Worm (Caenorhabditis elegans) whole organism, young adult: ENCODE results near the gene C34C12.1.
"Not testable (repeated sequence)": the region's sequence is repeated elsewhere in the genome, so short reads cannot be mapped to it uniquely, and the experiment has no call there.

Experiments used
- B0019.2 ChIP-seq: fragments of 200-800 bp; sonication (Bioruptor generic); conservative IDR thresholded peaks from 2 replicates; pipeline ENCODE4 v1.3.6; 2022; ENCODE audit warnings: missing genetic modification reagents, missing genetic modification characterization, missing compliant biosample characterization
- C17E4.6 ChIP-seq: fragments of 200-800 bp; sonication (Bioruptor generic); IDR thresholded peaks from 2 replicates; pipeline ENCODE4 v1.3.6; 2022; ENCODE audit warnings: missing genetic modification reagents, missing genetic modification characterization, missing compliant biosample characterization
- D2030.7 ChIP-seq: fragments of 200-800 bp; sonication (Bioruptor generic); IDR thresholded peaks from 2 replicates; pipeline ENCODE4 v1.3.6; 2022; ENCODE audit warnings: missing genetic modification reagents, missing genetic modification characterization, missing compliant biosample characterization
- F33H1.4 ChIP-seq: fragments of 200-800 bp; sonication (Bioruptor generic); IDR thresholded peaks from 2 replicates; pipeline ENCODE4 v1.3.6; 2022; ENCODE audit warnings: missing genetic modification reagents, missing genetic modification characterization, missing compliant biosample characterization
- F49E8.2 ChIP-seq: sonication (generic microtip); optimal IDR thresholded peaks from 3 replicates; lab custom pipeline; 2017; ENCODE audit warnings: missing genetic modification characterization, mild to moderate bottlenecking, missing compliant biosample characterization, antibody characterized with exemption, moderate library complexity; ENCODE audit not compliant: insufficient read depth
- F57A8.1 ChIP-seq: fragments of 200-800 bp; sonication (Bioruptor generic); optimal IDR thresholded peaks from 2 replicates; lab custom pipeline; 2018; ENCODE audit warnings: mild to moderate bottlenecking, missing genetic modification characterization, moderate library complexity, missing compliant biosample characterization
- Y53F4B.3 ChIP-seq: fragments of 200-800 bp; sonication (Bioruptor generic); IDR thresholded peaks from 2 replicates; pipeline ENCODE4 v1.3.6; 2022; ENCODE audit warnings: missing genetic modification reagents, missing genetic modification characterization, missing compliant biosample characterization
- Y95B8A.8 ChIP-seq: fragments of 200-800 bp; sonication (Bioruptor generic); IDR thresholded peaks from 2 replicates; pipeline ENCODE4 v1.3.6; 2022; ENCODE audit warnings: missing genetic modification reagents, missing genetic modification characterization, missing compliant biosample characterization
- akir-1 ChIP-seq: fragments of 200-800 bp; sonication (Bioruptor generic); optimal IDR thresholded peaks from 2 replicates; lab custom pipeline; 2018; ENCODE audit warnings: mild to moderate bottlenecking, missing genetic modification characterization, moderate library complexity, missing compliant biosample characterization
- aptf-3 ChIP-seq: fragments of 200-800 bp; sonication (Bioruptor generic); IDR thresholded peaks from 2 replicates; pipeline ENCODE4 v1.3.6; 2022; ENCODE audit warnings: missing genetic modification characterization, missing compliant biosample characterization
- atf-7 ChIP-seq: sonication (generic microtip); optimal IDR thresholded peaks from 2 replicates; lab custom pipeline; 2017; ENCODE audit warnings: mild to moderate bottlenecking, missing genetic modification characterization, missing compliant biosample characterization
- attf-3 ChIP-seq: fragments of 200-800 bp; sonication (Bioruptor generic); conservative IDR thresholded peaks from 2 replicates; pipeline ENCODE4 v1.3.6; 2022; ENCODE audit warnings: missing genetic modification reagents, missing genetic modification characterization, missing compliant biosample characterization
- cebp-1 ChIP-seq, 2 experiments: fragments of 200-800 bp in 1 of 2; sonication (Bioruptor generic) in 1 of 2; sonication (generic microtip) in 1 of 2; IDR thresholded peaks in 1 of 2; optimal IDR thresholded peaks in 1 of 2; 2 replicates each; pipeline versions ENCODE4 v1.3.6 to Lab custom; 2017 to 2022; ENCODE audit warnings: missing compliant biosample characterization in 2 of 2, missing genetic modification characterization in 2 of 2, mild to moderate bottlenecking in 1 of 2, missing genetic modification reagents in 1 of 2, moderate library complexity in 1 of 2
- ceh-100 ChIP-seq: fragments of 200-800 bp; sonication (Bioruptor generic); IDR thresholded peaks from 2 replicates; pipeline ENCODE4 v1.3.6; 2022; ENCODE audit warnings: missing genetic modification reagents, missing genetic modification characterization, missing compliant biosample characterization
- ceh-91 ChIP-seq: fragments of 200-800 bp; sonication (Bioruptor generic); IDR thresholded peaks from 2 replicates; pipeline ENCODE4 v1.3.6; 2022; ENCODE audit warnings: missing genetic modification reagents, missing genetic modification characterization, missing compliant biosample characterization
- dpff-1 ChIP-seq: sonication (generic microtip); optimal IDR thresholded peaks from 2 replicates; lab custom pipeline; 2017; ENCODE audit warnings: mild to moderate bottlenecking, missing genetic modification characterization, missing compliant biosample characterization
- dpl-1 ChIP-seq: fragments of 150-350 bp; optimal IDR thresholded peaks from 2 replicates; lab custom pipeline; 2014; ENCODE audit warnings: missing biosample characterization, missing genetic modification reagents, missing genetic modification characterization
- efl-1 ChIP-seq: fragments of 150-350 bp; optimal IDR thresholded peaks from 2 replicates; lab custom pipeline; 2014; ENCODE audit warnings: missing biosample characterization, missing genetic modification reagents, missing genetic modification characterization
- fkh-3 ChIP-seq: sonication (generic microtip); optimal IDR thresholded peaks from 2 replicates; lab custom pipeline; 2016; ENCODE audit warnings: mild to moderate bottlenecking, missing genetic modification characterization, missing compliant biosample characterization
- him-1 ChIP-seq: sonication (generic microtip); optimal IDR thresholded peaks from 2 replicates; lab custom pipeline; 2016; ENCODE audit warnings: missing genotype, missing genetic modification reagents, missing genetic modification characterization, missing compliant biosample characterization
- hsf-1 ChIP-seq: fragments of 200-800 bp; sonication (Bioruptor generic); IDR thresholded peaks from 2 replicates; pipeline ENCODE4 v1.3.6; 2022; ENCODE audit warnings: missing genetic modification reagents, missing genetic modification characterization, missing compliant biosample characterization
- let-607 ChIP-seq, 2 experiments: fragments of 200-800 bp in 1 of 2; sonication (Bioruptor generic) in 1 of 2; sonication (generic microtip) in 1 of 2; optimal IDR thresholded peaks; 2 replicates each; lab custom pipeline; 2016 to 2018; ENCODE audit warnings: mild to moderate bottlenecking in 2 of 2, missing compliant biosample characterization in 2 of 2, missing genetic modification characterization in 2 of 2, moderate library complexity in 2 of 2, missing genotype in 1 of 2
- lin-54 ChIP-seq: fragments of 200-800 bp; sonication (Bioruptor generic); optimal IDR thresholded peaks from 2 replicates; lab custom pipeline; 2018; ENCODE audit warnings: mild to moderate bottlenecking, missing genetic modification characterization, missing compliant biosample characterization
- lsl-1 ChIP-seq: fragments of 200-800 bp; sonication (Bioruptor generic); optimal IDR thresholded peaks from 2 replicates; lab custom pipeline; 2018; ENCODE audit warnings: mild to moderate bottlenecking, missing genetic modification characterization, moderate library complexity, missing compliant biosample characterization
- madf-6 ChIP-seq: fragments of 200-800 bp; sonication (Bioruptor generic); IDR thresholded peaks from 2 replicates; pipeline ENCODE4 v1.3.6; 2022; ENCODE audit warnings: missing genetic modification reagents, missing genetic modification characterization, missing compliant biosample characterization
- nfya-2 ChIP-seq: fragments of 200-800 bp; sonication (Bioruptor generic); IDR thresholded peaks from 2 replicates; pipeline ENCODE4 v1.3.6; 2022; ENCODE audit warnings: missing genetic modification reagents, missing genetic modification characterization, missing compliant biosample characterization
- nfyb-1 ChIP-seq: fragments of 200-800 bp; sonication (Bioruptor generic); IDR thresholded peaks from 2 replicates; pipeline ENCODE4 v1.3.6; 2022; ENCODE audit warnings: missing genetic modification reagents, missing genetic modification characterization, missing compliant biosample characterization
- nhr-120 ChIP-seq: fragments of 200-800 bp; sonication (Bioruptor generic); IDR thresholded peaks from 2 replicates; pipeline ENCODE4 v1.3.6; 2022; ENCODE audit warnings: missing genetic modification characterization, missing compliant biosample characterization
- nhr-179 ChIP-seq: sonication (generic microtip); optimal IDR thresholded peaks from 2 replicates; lab custom pipeline; 2016; ENCODE audit warnings: mild to moderate bottlenecking, missing genetic modification characterization, missing compliant biosample characterization
- nhr-80 ChIP-seq: sonication (generic microtip); optimal IDR thresholded peaks from 2 replicates; lab custom pipeline; 2016; ENCODE audit warnings: missing genetic modification characterization, missing compliant biosample characterization
- pbrm-1 ChIP-seq: fragments of 200-800 bp; sonication (Bioruptor generic); IDR thresholded peaks from 2 replicates; pipeline ENCODE4 v1.3.6; 2022; ENCODE audit warnings: missing genetic modification reagents, missing genetic modification characterization, missing compliant biosample characterization
- rpc-1 ChIP-seq, 2 experiments: fragments of 150-350 bp in 1 of 2; sonication (generic microtip) in 1 of 2; optimal IDR thresholded peaks; 2 replicates each; lab custom pipeline; 2014 to 2018; ENCODE audit warnings: missing biosample characterization in 1 of 2, missing genetic modification characterization in 1 of 2, missing genetic modification reagents in 1 of 2, missing genotype in 1 of 2
- sdz-38 ChIP-seq: sonication (generic microtip); optimal IDR thresholded peaks from 2 replicates; lab custom pipeline; 2016; ENCODE audit warnings: missing genotype, missing genetic modification characterization, missing compliant biosample characterization
- snpc-1.1 ChIP-seq: sonication (generic microtip); optimal IDR thresholded peaks from 2 replicates; lab custom pipeline; 2017; ENCODE audit warnings: missing genetic modification characterization, mild to moderate bottlenecking, missing compliant biosample characterization, antibody characterized with exemption, moderate library complexity, missing genotype, missing genetic modification reagents; ENCODE audit not compliant: insufficient read depth
- snpc-1.3 ChIP-seq: sonication (generic microtip); optimal IDR thresholded peaks from 2 replicates; lab custom pipeline; 2017; ENCODE audit warnings: missing genetic modification characterization, mild to moderate bottlenecking, missing compliant biosample characterization, antibody characterized with exemption, moderate library complexity, missing genotype, missing genetic modification reagents; ENCODE audit not compliant: insufficient read depth
- snpc-3.4 ChIP-seq: sonication (generic microtip); optimal IDR thresholded peaks from 2 replicates; lab custom pipeline; 2017; ENCODE audit warnings: missing genetic modification characterization, mild to moderate bottlenecking, missing compliant biosample characterization, antibody characterized with exemption, moderate library complexity, missing genotype, missing genetic modification reagents
- somi-1 ChIP-seq: fragments of 200-800 bp; sonication (Bioruptor generic); optimal IDR thresholded peaks from 2 replicates; lab custom pipeline; 2018; ENCODE audit warnings: mild to moderate bottlenecking, missing genetic modification characterization, missing compliant biosample characterization
- tlf-1 ChIP-seq: fragments of 200-800 bp; sonication (Bioruptor generic); optimal IDR thresholded peaks from 2 replicates; lab custom pipeline; 2018; ENCODE audit warnings: mild to moderate bottlenecking, missing genetic modification characterization, missing compliant biosample characterization
- unc-130 ChIP-seq: sonication (generic microtip); optimal IDR thresholded peaks from 2 replicates; lab custom pipeline; 2016; ENCODE audit warnings: missing genetic modification reagents, missing genetic modification characterization, missing compliant biosample characterization
- unc-62 ChIP-seq: fragments of 150-350 bp; optimal IDR thresholded peaks from 2 replicates; lab custom pipeline; 2014; ENCODE audit warnings: missing biosample characterization, missing genetic modification reagents, missing genetic modification characterization
- ztf-25 ChIP-seq: fragments of 200-800 bp; sonication (Bioruptor generic); IDR thresholded peaks from 2 replicates; pipeline ENCODE4 v1.3.6; 2022; ENCODE audit warnings: missing genetic modification reagents, missing genetic modification characterization, missing compliant biosample characterization
- ztf-28 ChIP-seq: fragments of 200-800 bp; sonication (Bioruptor generic); IDR thresholded peaks from 2 replicates; pipeline ENCODE4 v1.3.6; 2022; ENCODE audit warnings: missing genetic modification reagents, missing genetic modification characterization, missing compliant biosample characterization
- ztf-3 ChIP-seq: fragments of 200-800 bp; sonication (Bioruptor generic); optimal IDR thresholded peaks from 2 replicates; lab custom pipeline; 2018; ENCODE audit warnings: mild to moderate bottlenecking, missing genetic modification characterization, missing compliant biosample characterization
- ztf-6 ChIP-seq: fragments of 200-800 bp; sonication (Bioruptor generic); IDR thresholded peaks from 2 replicates; pipeline ENCODE4 v1.3.6; 2022; ENCODE audit warnings: missing genetic modification reagents, missing genetic modification characterization, missing compliant biosample characterization

The C34C12.1 gene

DNA sequence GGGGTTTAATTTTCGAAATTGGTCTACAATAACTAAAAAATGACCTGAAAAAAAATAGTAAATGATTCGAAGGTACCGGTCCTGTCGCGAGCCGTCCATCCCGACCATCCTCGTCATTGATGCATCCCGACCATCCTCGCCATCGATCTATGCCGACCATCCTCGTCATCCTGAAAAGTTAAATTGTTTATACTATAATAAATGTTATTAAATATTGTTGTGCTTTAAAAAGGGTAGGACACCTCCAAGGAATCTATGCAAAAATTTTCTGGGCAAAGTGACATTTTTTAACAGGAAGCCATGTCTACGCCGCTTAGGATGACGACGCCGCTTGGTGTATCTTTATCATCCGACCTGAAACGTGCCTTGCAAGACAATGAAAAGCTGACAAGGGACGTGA, at the start of gene C34C12.1:
Gene C34C12.1 (plus strand): TSS at position 301 of the 400 bp plus-strand sequence.
- TF ChIP-seq aptf-3 (GFP tag; lab: Robert Waterston, UW); ztf-6 (GFP tag; lab: Robert Waterston, UW); ztf-3 (GFP tag; lab: Kevin White, UChicago): not testable (repeated sequence)

DNA sequence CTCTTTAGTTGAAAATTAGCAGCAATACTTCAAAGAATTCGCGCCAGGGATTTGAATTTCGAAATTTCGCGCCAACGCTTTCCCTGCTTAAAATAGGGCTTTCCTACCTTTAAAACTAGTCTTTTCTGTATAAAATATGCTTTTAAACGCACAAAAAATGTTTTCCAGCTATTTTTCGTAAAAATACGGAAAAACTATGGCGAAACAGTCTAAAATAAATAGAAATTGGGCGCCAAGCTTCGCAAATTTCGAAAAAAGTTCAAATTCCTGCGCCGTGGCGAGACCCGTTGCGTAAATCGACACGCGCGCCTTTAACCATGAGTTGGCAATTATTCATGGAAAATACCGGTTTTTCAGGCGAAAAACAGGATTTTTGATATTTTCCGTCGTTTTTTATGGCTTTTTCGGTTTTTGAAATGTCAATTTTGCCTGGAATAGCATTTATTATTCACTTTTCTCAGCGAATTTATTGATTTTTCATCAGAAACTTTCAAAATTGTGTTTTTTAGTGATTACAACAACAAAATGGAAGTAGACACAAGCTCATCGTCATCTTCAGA, 49.7 kb upstream of the C34C12.1 start, which contains the start of the genes npp-9 and F59A2.5:
Gene npp-9 (minus strand): TSS at position 126 of the 560 bp plus-strand sequence.
Gene F59A2.5 (plus strand): TSS at position 510 of the 560 bp plus-strand sequence.
- TF ChIP-seq cebp-1 (GFP tag; IDR thresholded peaks at IDR 0.05; lab: Robert Waterston, UW), result no peak
- peak; percentile 59 for TF ChIP-seq cebp-1 (tag; optimal IDR thresholded peaks at IDR 0.05; lab: Kevin White, UChicago)
- no peak for TF ChIP-seq nhr-120 (GFP tag; lab: Robert Waterston, UW)
- TF ChIP-seq lsl-1 (GFP tag; lab: Kevin White, UChicago), result peak; percentile 77
- TF ChIP-seq nhr-179, result no peak
- TF ChIP-seq aptf-3 (GFP tag; lab: Robert Waterston, UW), result no peak
- TF ChIP-seq unc-130 (GFP tag; lab: Kevin White, UChicago), result peak; percentile 36
- TF ChIP-seq somi-1 (GFP tag; lab: Kevin White, UChicago), result no peak
- TF ChIP-seq nfya-2 (GFP tag; lab: Robert Waterston, UW), result no peak
- peak; percentile 88 for TF ChIP-seq F33H1.4 (GFP tag; lab: Robert Waterston, UW)
- peak; percentile 91 for TF ChIP-seq madf-6 (GFP tag; lab: Robert Waterston, UW)
- peak; percentile 83 for TF ChIP-seq dpl-1 (GFP tag; lab: Kevin White, UChicago)
- TF ChIP-seq fkh-3 (tag; lab: Kevin White, UChicago), result no peak
- TF ChIP-seq snpc-3.4 (tag; lab: Kevin White, UChicago), result peak; percentile 39
- no peak for TF ChIP-seq ztf-28
- TF ChIP-seq Y95B8A.8 (GFP tag; lab: Robert Waterston, UW), result 0 out of 2 replicates have a peak, but pooled peaks have one; percentile 37
- TF ChIP-seq sdz-38, result no peak
- no peak for TF ChIP-seq rpc-1 (optimal IDR thresholded peaks at IDR 0.05; lab: Kevin White, UChicago)
- TF ChIP-seq rpc-1 (tag; optimal IDR thresholded peaks at IDR 0.05; lab: Kevin White, UChicago), result no peak
- TF ChIP-seq him-1 (tag; lab: Kevin White, UChicago), result no peak
- TF ChIP-seq nfyb-1 (GFP tag; lab: Robert Waterston, UW), result no peak
- TF ChIP-seq akir-1, result no peak
- TF ChIP-seq atf-7, result no peak
- TF ChIP-seq efl-1, result peak; percentile 97
- TF ChIP-seq Y53F4B.3 (GFP tag; lab: Robert Waterston, UW), result no peak
- TF ChIP-seq ceh-91 (GFP tag; lab: Robert Waterston, UW), result peak; percentile 83
- TF ChIP-seq pbrm-1 (GFP tag; lab: Robert Waterston, UW), result no peak
- TF ChIP-seq dpff-1 (tag; lab: Kevin White, UChicago), result no peak
- no peak for TF ChIP-seq F57A8.1
- no peak for TF ChIP-seq unc-62 (GFP tag; lab: Kevin White, UChicago)
- peak; percentile 47; the same call in 1 of the 2 replicates for TF ChIP-seq C17E4.6
- TF ChIP-seq lin-54, result peak; percentile 80
- peak; percentile 55 for TF ChIP-seq F49E8.2 (tag; lab: Kevin White, UChicago)
- TF ChIP-seq hsf-1 (GFP tag; lab: Robert Waterston, UW), result no peak
- 0 out of 2 replicates have a peak, but pooled peaks have one; percentile 35 for TF ChIP-seq B0019.2
- peak; percentile 28 for TF ChIP-seq snpc-1.3 (tag; lab: Kevin White, UChicago)
- peak; percentile 25 for TF ChIP-seq snpc-1.1 (tag; lab: Kevin White, UChicago)
- no peak for TF ChIP-seq nhr-80 (tag; lab: Kevin White, UChicago)
- TF ChIP-seq ceh-100 (GFP tag; lab: Robert Waterston, UW), result no peak
- TF ChIP-seq tlf-1 (GFP tag; lab: Kevin White, UChicago), result peak; percentile 67
- TF ChIP-seq attf-3 (GFP tag; lab: Robert Waterston, UW), result no peak
- TF ChIP-seq D2030.7 (GFP tag; lab: Robert Waterston, UW), result peak; percentile 82
- TF ChIP-seq ztf-25, result no peak
- TF ChIP-seq let-607 (tag; optimal IDR thresholded peaks at IDR 0.05; lab: Kevin White, UChicago), result peak in 1 of 2 experiments; percentile 84
